Worm (Caenorhabditis elegans): ENCODE data around the gene grl-8.

DNA sequence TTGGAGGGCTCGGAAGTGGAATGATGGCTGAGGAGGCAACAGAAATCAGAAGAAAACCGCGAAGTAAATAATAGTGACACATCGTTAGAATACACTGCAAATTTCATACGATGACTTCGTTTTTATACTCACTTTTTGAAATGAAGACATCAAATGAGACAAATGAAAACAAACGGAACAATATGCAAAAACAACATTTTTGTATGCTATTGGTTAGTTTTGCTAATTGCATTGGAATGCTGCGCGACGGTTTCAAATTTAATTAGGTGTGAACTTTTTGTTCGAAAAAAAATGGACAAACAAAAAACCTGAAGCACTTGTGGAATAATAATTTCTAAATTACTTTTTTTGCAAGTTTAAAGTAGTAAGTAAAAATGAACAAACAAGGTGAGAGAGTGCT lies at the start of gene grl-8:
- TF ChIP-seq pax-1 (tag; optimal IDR thresholded peaks at IDR 0.05) (no peak), sox-4 (tag; optimal IDR thresholded peaks at IDR 0.05) (no peak)

All from whole organism, late embryonic.